Worm (Caenorhabditis elegans): Measurements from ENCODE around the gene F38A1.15.

DNA sequence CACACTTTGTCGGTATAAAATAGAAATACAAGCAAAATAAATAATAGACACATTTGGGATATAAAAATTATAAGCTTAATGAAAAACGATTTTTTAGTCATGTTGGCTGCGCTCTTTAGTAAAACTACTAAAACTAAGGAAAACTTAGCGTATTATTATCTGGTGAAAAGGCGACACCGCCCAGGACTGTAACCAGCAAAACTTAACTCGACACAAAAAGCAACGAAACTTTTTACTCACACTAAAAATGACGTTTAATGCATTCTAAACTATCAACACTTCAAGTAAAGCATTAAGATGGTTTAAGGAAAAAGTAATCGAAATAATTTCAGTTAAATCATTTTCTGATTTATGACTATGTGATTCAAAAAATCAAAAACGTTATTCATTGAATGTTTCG is 12.4 kb upstream of the F38A1.15 start, which contains the start of gene clec-167:
- TF ChIP-seq skn-1 (tag; optimal IDR thresholded peaks at IDR 0.05) (no peak), egl-27 (tag; optimal IDR thresholded peaks at IDR 0.05) (no peak), ZK546.5 (tag; optimal IDR thresholded peaks at IDR 0.05) (no peak), ama-1 (optimal IDR thresholded peaks at IDR 0.05) (no peak), mdl-1 (tag; optimal IDR thresholded peaks at IDR 0.05) (no peak), blmp-1 (tag; optimal IDR thresholded peaks at IDR 0.05; ENCODE audit: insufficient read depth) (no peak), dmd-4 (tag; optimal IDR thresholded peaks at IDR 0.05) (no peak), ztf-11 (tag; optimal IDR thresholded peaks at IDR 0.05) (no peak), sma-9 (GFP tag; optimal IDR thresholded peaks at IDR 0.05) (no peak), sma-9 (tag; optimal IDR thresholded peaks at IDR 0.05) (no peak), nhr-77 (tag; optimal IDR thresholded peaks at IDR 0.05) (no peak), R02D3.7 (tag; optimal IDR thresholded peaks at IDR 0.05) (no peak), nhr-11 (tag; optimal IDR thresholded peaks at IDR 0.05) (no peak), ztf-4 (tag; optimal IDR thresholded peaks at IDR 0.05) (no peak), aly-2 (tag; optimal IDR thresholded peaks at IDR 0.05) (no peak)
